Worm (Caenorhabditis elegans) whole organism, L4/young adult: Measurements from ENCODE around the gene C33G8.13.

Experiments used
- dao-5 ChIP-seq: sonication (generic microtip); optimal IDR thresholded peaks from 2 replicates; lab custom pipeline; 2016; ENCODE audit warnings: missing genotype, missing genetic modification characterization, moderate library complexity, missing compliant biosample characterization
- him-1 ChIP-seq: sonication (generic microtip); optimal IDR thresholded peaks from 2 replicates; lab custom pipeline; 2016; ENCODE audit warnings: missing genotype, missing genetic modification reagents, missing genetic modification characterization, missing compliant biosample characterization

- TF ChIP-seq dao-5 (no peak), him-1 (tag; lab: Kevin White, UChicago) (no peak)
Measured at ce11 chrV:7053100-7053499, 37.3 kb upstream of the C33G8.13 start, which contains the start of gene txt-17.
